Fruit fly (Drosophila melanogaster) whole organism, wandering third instar larva: Measurements from ENCODE around the gene SsRbeta.

Experiments
- Abd-B ChIP-seq: fragments of >200 bp; optimal IDR thresholded peaks from 2 replicates; lab custom pipeline; 2017; ENCODE audit warnings: missing biosample characterization, missing genetic modification characterization
- CrebA ChIP-seq: fragments of 200-800 bp; sonication (Bioruptor generic); optimal IDR thresholded peaks from 2 replicates; lab custom pipeline; 2016; ENCODE audit warnings: missing biosample characterization, mild to moderate bottlenecking, missing genetic modification characterization, borderline replicate concordance
- Dfd ChIP-seq: fragments of >200 bp; optimal IDR thresholded peaks from 2 replicates; lab custom pipeline; 2017; ENCODE audit warnings: missing biosample characterization, missing genetic modification characterization
- Dif ChIP-seq: fragments of 200-275, 200-300 bp; sonication (Bioruptor generic); optimal IDR thresholded peaks from 2 replicates; lab custom pipeline; 2018; ENCODE audit warnings: missing biosample characterization, missing genetic modification characterization; ENCODE audit not compliant: partially characterized antibody
- GATAd ChIP-seq: sonication (Bioruptor generic); optimal IDR thresholded peaks from 2 replicates; lab custom pipeline; 2016; ENCODE audit warnings: missing biosample characterization, missing genetic modification characterization
- HLH106 ChIP-seq: fragments of 200-800 bp; optimal IDR thresholded peaks from 3 replicates; lab custom pipeline; 2019; ENCODE audit warnings: missing biosample characterization, mild to moderate bottlenecking, missing genetic modification characterization, moderate library complexity
- Hnf4 ChIP-seq: fragments of 200-800 bp; sonication (Bioruptor generic); optimal IDR thresholded peaks from 2 replicates; lab custom pipeline; 2016; ENCODE audit warnings: missing biosample characterization, mild to moderate bottlenecking, missing genetic modification characterization
- Hr78 ChIP-seq: fragments of >200 bp; optimal IDR thresholded peaks from 2 replicates; lab custom pipeline; 2017; ENCODE audit warnings: missing biosample characterization, missing genetic modification characterization
- Hr83 ChIP-seq: fragments of 200-300 bp; sonication (Bioruptor generic); optimal IDR thresholded peaks from 2 replicates; lab custom pipeline; 2016; ENCODE audit warnings: missing biosample characterization, mild to moderate bottlenecking, missing genetic modification characterization, moderate library complexity; ENCODE audit not compliant: poor library complexity, severe bottlenecking
- Jra ChIP-seq: sonication (Bioruptor generic); optimal IDR thresholded peaks from 2 replicates; lab custom pipeline; 2016; ENCODE audit warnings: missing biosample characterization, missing genetic modification characterization
- Mio ChIP-seq: sonication (Bioruptor generic); optimal IDR thresholded peaks from 2 replicates; lab custom pipeline; 2016; ENCODE audit warnings: missing biosample characterization, missing genetic modification characterization
- Myc ChIP-seq: fragments of >200 bp; optimal IDR thresholded peaks from 2 replicates; lab custom pipeline; 2017
- OdsH ChIP-seq: fragments of 200-800 bp; sonication (Bioruptor generic); optimal IDR thresholded peaks from 2 replicates; lab custom pipeline; 2016; ENCODE audit warnings: missing biosample characterization, mild to moderate bottlenecking, missing genetic modification characterization
- Rel ChIP-seq, 2 experiments: fragments of 200-800 bp; sonication (Bioruptor generic) in 1 of 2; optimal IDR thresholded peaks; 2 replicates in 1 of 2; 3 replicates in 1 of 2; lab custom pipeline; 2016 to 2019; ENCODE audit warnings: mild to moderate bottlenecking in 2 of 2, missing biosample characterization in 2 of 2, missing genetic modification characterization in 2 of 2, moderate library complexity in 1 of 2
- Sp1 ChIP-seq: fragments of 200-800 bp; sonication (Bioruptor generic); optimal IDR thresholded peaks from 3 replicates; lab custom pipeline; 2019; ENCODE audit warnings: missing biosample characterization, mild to moderate bottlenecking, missing genetic modification characterization, moderate library complexity
- Vsx2 ChIP-seq: fragments of 200-300, 225-300 bp; sonication (Bioruptor generic); optimal IDR thresholded peaks from 2 replicates; lab custom pipeline; 2018; ENCODE audit warnings: missing biosample characterization, missing genetic modification characterization; ENCODE audit not compliant: partially characterized antibody
- br ChIP-seq: fragments of 200-800 bp; sonication (Bioruptor generic); optimal IDR thresholded peaks from 2 replicates; lab custom pipeline; 2016; ENCODE audit warnings: missing biosample characterization, missing genetic modification characterization
- brk ChIP-seq: fragments of 200-800 bp; sonication (Bioruptor generic); optimal IDR thresholded peaks from 2 replicates; lab custom pipeline; 2016; ENCODE audit warnings: missing biosample characterization, mild to moderate bottlenecking, missing genetic modification characterization
- dl ChIP-seq, 2 experiments: fragments of 175-275, 200-275 bp in 1 of 2; fragments of 200-275 bp in 1 of 2; sonication (Bioruptor generic); optimal IDR thresholded peaks; lab custom pipeline; 2018; ENCODE audit warnings: mild to moderate bottlenecking in 2 of 2, missing biosample characterization in 2 of 2, missing genetic modification characterization in 2 of 2, moderate library complexity in 2 of 2; ENCODE audit not compliant: partially characterized antibody in 2 of 2, insufficient read depth in 1 of 2
- dmrt93B ChIP-seq: fragments of 200-800 bp; sonication (Bioruptor generic); optimal IDR thresholded peaks from 2 replicates; lab custom pipeline; 2018; ENCODE audit warnings: missing biosample characterization, mild to moderate bottlenecking, missing genetic modification characterization
- dsf ChIP-seq: sonication (Bioruptor generic); optimal IDR thresholded peaks from 2 replicates; lab custom pipeline; 2016; ENCODE audit warnings: missing biosample characterization, missing genetic modification characterization, borderline replicate concordance
- ey ChIP-seq: fragments of 200-800 bp; sonication (Bioruptor generic); optimal IDR thresholded peaks from 2 replicates; lab custom pipeline; 2016; ENCODE audit warnings: missing biosample characterization, missing genetic modification characterization
- fru ChIP-seq: fragments of 200-800 bp; sonication (Bioruptor generic); optimal IDR thresholded peaks from 3 replicates; lab custom pipeline; 2016; ENCODE audit warnings: missing biosample characterization, mild to moderate bottlenecking, missing genetic modification characterization
- h ChIP-seq: fragments of 200-800 bp; sonication (Bioruptor generic); optimal IDR thresholded peaks from 3 replicates; lab custom pipeline; 2016; ENCODE audit warnings: missing biosample characterization, mild to moderate bottlenecking, missing genetic modification characterization
- jim ChIP-seq: fragments of 175-275, 200-325 bp; sonication (Bioruptor generic); optimal IDR thresholded peaks from 2 replicates; lab custom pipeline; 2016; ENCODE audit warnings: missing biosample characterization, mild to moderate bottlenecking, missing genetic modification characterization
- pan ChIP-seq: fragments of >200 bp; optimal IDR thresholded peaks from 2 replicates; lab custom pipeline; 2017
- psq ChIP-seq: fragments of 200-800 bp; sonication (Bioruptor generic); optimal IDR thresholded peaks from 3 replicates; lab custom pipeline; 2017; ENCODE audit warnings: missing biosample characterization, mild to moderate bottlenecking, missing genetic modification characterization, moderate library complexity
- rgr ChIP-seq: fragments of 200-800 bp; sonication (Bioruptor generic); optimal IDR thresholded peaks from 3 replicates; lab custom pipeline; 2016; ENCODE audit warnings: missing biosample characterization, mild to moderate bottlenecking, missing genetic modification characterization
- sage ChIP-seq: fragments of 200-800 bp; sonication (Bioruptor generic); optimal IDR thresholded peaks from 2 replicates; lab custom pipeline; 2016; ENCODE audit warnings: missing biosample characterization, mild to moderate bottlenecking, missing genetic modification characterization
- sv ChIP-seq: fragments of 200-800 bp; sonication (Bioruptor generic); optimal IDR thresholded peaks from 3 replicates; lab custom pipeline; 2016; ENCODE audit warnings: missing biosample characterization, missing genetic modification characterization
- tai ChIP-seq: sonication (Bioruptor generic); optimal IDR thresholded peaks from 2 replicates; lab custom pipeline; 2016; ENCODE audit warnings: missing biosample characterization, missing genetic modification characterization
- woc ChIP-seq: sonication (Bioruptor generic); optimal IDR thresholded peaks from 2 replicates; lab custom pipeline; 2016; ENCODE audit warnings: missing biosample characterization, mild to moderate bottlenecking, missing genetic modification characterization

Gene SsRbeta

dm6 chr3L:16150161-16150538 is 20.7 kb downstream of the SsRbeta start:
- TF ChIP-seq Hnf4 (GFP tag; lab: Kevin White, UChicago) (no peak), h (GFP tag; lab: Kevin White, UChicago) (no peak), Hr78 (GFP tag; lab: Kevin White, UChicago) (no peak), Vsx2 (GFP tag; lab: Kevin White, UChicago) (no peak), Mio (GFP tag; lab: Kevin White, UChicago) (no peak), HLH106 (tag; lab: Kevin White, UChicago) (no peak), woc (GFP tag; lab: Kevin White, UChicago) (no peak), ey (GFP tag; lab: Kevin White, UChicago) (no peak), Rel (GFP tag; optimal IDR thresholded peaks at IDR 0.05; lab: Kevin White, UChicago) (no peak), Rel (tag; optimal IDR thresholded peaks at IDR 0.05; lab: Kevin White, UChicago) (no peak), jim (no peak), dl (GFP tag; optimal IDR thresholded peaks at IDR 0.05; lab: Kevin White, UChicago; ENCODE audit: insufficient read depth in 1 of 2, partially characterized antibody in 2 of 2) (no peak), brk (GFP tag; lab: Kevin White, UChicago) (no peak)

dm6 chr3L:16150850-16151515 is 21.6 kb downstream of the SsRbeta start:
- TF ChIP-seq pan (lab: Kevin White, UChicago) = peak; percentile 9
- TF ChIP-seq Myc (lab: Kevin White, UChicago) = no peak
- no peak for TF ChIP-seq Sp1 (GFP tag; lab: Kevin White, UChicago)
- TF ChIP-seq h (GFP tag; lab: Kevin White, UChicago) = peak; percentile 17
- no peak for TF ChIP-seq psq (GFP tag; lab: Kevin White, UChicago)
- no peak for TF ChIP-seq HLH106 (tag; lab: Kevin White, UChicago)
- TF ChIP-seq Hr83 (GFP tag; lab: Kevin White, UChicago) = peak; percentile 47
- no peak for TF ChIP-seq sv (GFP tag; lab: Kevin White, UChicago)
- TF ChIP-seq Jra = peak; percentile 16
- TF ChIP-seq Rel (GFP tag; optimal IDR thresholded peaks at IDR 0.05; lab: Kevin White, UChicago) = no peak
- TF ChIP-seq Rel (tag; optimal IDR thresholded peaks at IDR 0.05; lab: Kevin White, UChicago) = no peak
- peak; percentile 54 for TF ChIP-seq brk (GFP tag; lab: Kevin White, UChicago)
- TF ChIP-seq CrebA = peak; percentile 44
- TF ChIP-seq, all 38 proteins: peak for 6

- TF ChIP-seq jim = no peak
- TF ChIP-seq dmrt93B (GFP tag; lab: Kevin White, UChicago) = no peak
- TF ChIP-seq Vsx2 (GFP tag; lab: Kevin White, UChicago) = no peak
- no peak for TF ChIP-seq OdsH (GFP tag; lab: Kevin White, UChicago)
- TF ChIP-seq, all 38 proteins: peak for 0
These were observed 22.3 kb downstream of the SsRbeta start for dm6 chr3L:16151742-16152141.

dm6 chr3L:16153089-16153488 is 23.7 kb downstream of the SsRbeta start:
- no peak for TF ChIP-seq fru (GFP tag; lab: Kevin White, UChicago)
- TF ChIP-seq Vsx2 (GFP tag; lab: Kevin White, UChicago) = no peak
- no peak for TF ChIP-seq rgr
- no peak for TF ChIP-seq Dif

- TF ChIP-seq ey (GFP tag; lab: Kevin White, UChicago) = no peak
- TF ChIP-seq Hnf4 (GFP tag; lab: Kevin White, UChicago) = peak; percentile 13
These were observed 24.2 kb downstream of the SsRbeta start for dm6 chr3L:16153650-16154049.

dm6 chr3L:16155547-16155946 is 26.1 kb downstream of the SsRbeta start:
- TF ChIP-seq Abd-B (GFP tag; lab: Kevin White, UChicago) (no peak), tai (no peak), dmrt93B (GFP tag; lab: Kevin White, UChicago) (no peak), HLH106 (tag; lab: Kevin White, UChicago) (no peak), Dfd (GFP tag; lab: Kevin White, UChicago) (no peak), Jra (no peak), br (no peak), sage (GFP tag; lab: Kevin White, UChicago) (no peak), Hr83 (GFP tag; lab: Kevin White, UChicago) (no peak), h (GFP tag; lab: Kevin White, UChicago) (no peak), GATAd (GFP tag; lab: Kevin White, UChicago) (no peak), woc (GFP tag; lab: Kevin White, UChicago) (no peak), dsf (GFP tag; lab: Kevin White, UChicago) (no peak)
